Fruit fly (Drosophila melanogaster) whole organism, embryonic: Measurements from ENCODE around the gene CG31244.

Source experiments
- Blimp-1 ChIP-seq: fragments of 200-800 bp; sonication (Bioruptor generic); optimal IDR thresholded peaks from 3 replicates; lab custom pipeline; 2018; ENCODE audit warnings: missing biosample characterization, missing genetic modification characterization, mild to moderate bottlenecking, moderate library complexity, missing genetic modification reagents
- BtbVII ChIP-seq: fragments of 200-800 bp; sonication (Bioruptor generic); optimal IDR thresholded peaks from 3 replicates; lab custom pipeline; 2017; ENCODE audit warnings: missing biosample characterization, mild to moderate bottlenecking, missing genetic modification characterization
- CG1233 ChIP-seq: fragments of 200-800 bp; sonication (Bioruptor generic); optimal IDR thresholded peaks from 4 replicates; lab custom pipeline; 2018; ENCODE audit warnings: missing biosample characterization, mild to moderate bottlenecking, missing genetic modification characterization
- CG13424 ChIP-seq: fragments of 200-800 bp; sonication (Bioruptor generic); optimal IDR thresholded peaks from 2 replicates; lab custom pipeline; 2019; ENCODE audit warnings: missing biosample characterization, mild to moderate bottlenecking, missing genetic modification characterization, moderate library complexity
- CG14441 ChIP-seq: fragments of 200-800 bp; sonication (Bioruptor generic); IDR thresholded peaks from 2 replicates; pipeline ENCODE4 v1.3.6; 2022; ENCODE audit warnings: missing biosample characterization, missing genetic modification characterization
- CG15514 ChIP-seq: fragments of 200-800 bp; sonication (Bioruptor generic); optimal IDR thresholded peaks from 3 replicates; lab custom pipeline; 2017; ENCODE audit warnings: missing biosample characterization, missing genetic modification characterization, mild to moderate bottlenecking, moderate library complexity, missing genetic modification reagents
- CG15601 ChIP-seq: fragments of 200-800 bp; sonication (Bioruptor generic); optimal IDR thresholded peaks from 3 replicates; lab custom pipeline; 2019; ENCODE audit warnings: missing biosample characterization, mild to moderate bottlenecking, missing genetic modification characterization, moderate library complexity
- CG16813 ChIP-seq: fragments of 200-800 bp; sonication (Bioruptor generic); IDR thresholded peaks from 3 replicates; pipeline ENCODE4 v1.3.6; 2022; ENCODE audit warnings: missing biosample characterization, missing genetic modification characterization; ENCODE audit not compliant: partially characterized antibody
- CG17359 ChIP-seq: fragments of 200-800 bp; sonication (Bioruptor generic); optimal IDR thresholded peaks from 3 replicates; lab custom pipeline; 2018; ENCODE audit warnings: missing biosample characterization, mild to moderate bottlenecking, missing genetic modification characterization, moderate library complexity
- CG17912 ChIP-seq: fragments of 200-800 bp; sonication (Bioruptor generic); optimal IDR thresholded peaks from 2 replicates; lab custom pipeline; 2018; ENCODE audit warnings: missing biosample characterization, mild to moderate bottlenecking, missing genetic modification characterization
- CG30403 ChIP-seq: fragments of 200-800 bp; sonication (Bioruptor generic); optimal IDR thresholded peaks from 3 replicates; lab custom pipeline; 2016; ENCODE audit warnings: missing biosample characterization, missing genetic modification characterization
- CG31224 ChIP-seq: fragments of 200-800 bp; sonication (Bioruptor generic); IDR thresholded peaks from 2 replicates; pipeline ENCODE4 v1.3.6; 2022; ENCODE audit warnings: missing biosample characterization, missing genetic modification characterization
- CG32532 ChIP-seq: fragments of 200-800 bp; sonication (Bioruptor generic); IDR thresholded peaks from 2 replicates; pipeline ENCODE4 v1.3.6; 2022; ENCODE audit warnings: missing biosample characterization, missing genetic modification characterization
- CG33213 ChIP-seq: fragments of 200-800 bp; sonication (Bioruptor generic); optimal IDR thresholded peaks from 3 replicates; lab custom pipeline; 2016; ENCODE audit warnings: missing biosample characterization, missing genetic modification characterization
- CG34376 ChIP-seq: fragments of 200-800 bp; sonication (Bioruptor generic); optimal IDR thresholded peaks from 2 replicates; lab custom pipeline; 2018; ENCODE audit warnings: missing biosample characterization, mild to moderate bottlenecking, missing genetic modification characterization
- CG3726 ChIP-seq: fragments of 200-800 bp; sonication (Bioruptor generic); IDR thresholded peaks from 3 replicates; pipeline ENCODE4, ENCODE4 v1.3.6; 2022; ENCODE audit warnings: missing biosample characterization, missing genetic modification characterization
- CG4424 ChIP-seq: fragments of 200-800 bp; sonication (Bioruptor generic); optimal IDR thresholded peaks from 3 replicates; lab custom pipeline; 2016; ENCODE audit warnings: missing biosample characterization, missing genetic modification characterization
- CG4820 ChIP-seq: fragments of 200-800 bp; sonication (Bioruptor generic); optimal IDR thresholded peaks from 3 replicates; lab custom pipeline; 2016; ENCODE audit warnings: missing biosample characterization, missing genetic modification characterization
- CG6272 ChIP-seq: fragments of 200-800 bp; sonication (Bioruptor generic); IDR thresholded peaks from 2 replicates; pipeline ENCODE4 v1.3.6; 2022; ENCODE audit warnings: missing biosample characterization, missing genetic modification characterization
- Dbx ChIP-seq: fragments of 200-800 bp; sonication (Bioruptor generic); IDR thresholded peaks from 3 replicates; pipeline ENCODE4 v1.3.6; 2022; ENCODE audit warnings: missing biosample characterization, missing genetic modification characterization
- Deaf1 ChIP-seq: fragments of 200-800 bp; optimal IDR thresholded peaks from 3 replicates; lab custom pipeline; 2019; ENCODE audit warnings: missing biosample characterization, mild to moderate bottlenecking, missing genetic modification characterization, moderate library complexity
- H2.0 ChIP-seq: fragments of 200-800 bp; sonication (Bioruptor generic); IDR thresholded peaks from 2 replicates; pipeline ENCODE4 v1.3.6; 2022; ENCODE audit warnings: missing biosample characterization, missing genetic modification characterization
- Hr3 ChIP-seq: fragments of 200-800 bp; sonication (Bioruptor generic); optimal IDR thresholded peaks from 3 replicates; lab custom pipeline; 2016; ENCODE audit warnings: missing biosample characterization, missing genetic modification characterization
- Mrtf ChIP-seq: fragments of 200-800 bp; sonication (Bioruptor generic); IDR thresholded peaks from 3 replicates; pipeline ENCODE4 v1.3.6; 2022; ENCODE audit warnings: missing biosample characterization, missing genetic modification characterization
- Nf-YC ChIP-seq: fragments of 200-800 bp; optimal IDR thresholded peaks from 3 replicates; lab custom pipeline; 2019; ENCODE audit warnings: missing biosample characterization, mild to moderate bottlenecking, missing genetic modification characterization, moderate library complexity
- Sry-β ChIP-seq: fragments of 200-800 bp; sonication (Bioruptor generic); optimal IDR thresholded peaks from 2 replicates; lab custom pipeline; 2018; ENCODE audit warnings: missing biosample characterization, mild to moderate bottlenecking, missing genetic modification characterization, moderate library complexity
- Sry-δ ChIP-seq: fragments of 200-800 bp; sonication (Bioruptor generic); optimal IDR thresholded peaks from 2 replicates; lab custom pipeline; 2016; ENCODE audit warnings: missing biosample characterization, missing genetic modification characterization
- Trl ChIP-seq, 3 experiments: fragments of >200 bp in 2 of 3; fragments of 200-800 bp in 1 of 3; sonication (Bioruptor generic) in 1 of 3; optimal IDR thresholded peaks; 2 replicates in 1 of 3; 3 replicates in 2 of 3; lab custom pipeline; 2016 to 2017; ENCODE audit warnings: missing biosample characterization in 1 of 3, missing genetic modification characterization in 1 of 3
- amos ChIP-seq: fragments of 200-800 bp; sonication (Bioruptor generic); IDR thresholded peaks from 2 replicates; pipeline ENCODE4 v1.3.6; 2022; ENCODE audit warnings: missing biosample characterization, missing genetic modification characterization; ENCODE audit not compliant: partially characterized antibody
- ash1 ChIP-seq: fragments of 200-800 bp; sonication (Bioruptor generic); optimal IDR thresholded peaks from 2 replicates; lab custom pipeline; 2018; ENCODE audit warnings: missing biosample characterization, mild to moderate bottlenecking, missing genetic modification characterization
- ato ChIP-seq: fragments of 200-800 bp; sonication (Bioruptor generic); IDR thresholded peaks from 2 replicates; pipeline ENCODE4 v1.3.6; 2022; ENCODE audit warnings: missing biosample characterization, missing genetic modification characterization; ENCODE audit not compliant: partially characterized antibody
- btn ChIP-seq: fragments of 200-800 bp; sonication (Bioruptor generic); optimal IDR thresholded peaks from 2 replicates; lab custom pipeline; 2016; ENCODE audit warnings: missing biosample characterization, missing genetic modification characterization
- ci ChIP-seq: fragments of 200-800 bp; sonication (Bioruptor generic); IDR thresholded peaks from 3 replicates; pipeline ENCODE4 v1.3.6; 2022; ENCODE audit warnings: missing biosample characterization, missing genetic modification characterization
- crol ChIP-seq: fragments of 200-800 bp; sonication (Bioruptor generic); IDR thresholded peaks from 2 replicates; pipeline ENCODE4 v1.3.6; 2022; ENCODE audit warnings: missing biosample characterization, missing genetic modification characterization
- dmrt11E ChIP-seq: fragments of 200-800 bp; sonication (Bioruptor generic); optimal IDR thresholded peaks from 3 replicates; lab custom pipeline; 2018; ENCODE audit warnings: missing biosample characterization, mild to moderate bottlenecking, missing genetic modification characterization, moderate library complexity
- fd64A ChIP-seq: fragments of 200-800 bp; sonication (Bioruptor generic); optimal IDR thresholded peaks from 3 replicates; lab custom pipeline; 2018; ENCODE audit warnings: missing biosample characterization, mild to moderate bottlenecking, missing genetic modification characterization
- fu2 ChIP-seq: fragments of 200-800 bp; sonication (Bioruptor generic); optimal IDR thresholded peaks from 2 replicates; lab custom pipeline; 2016; ENCODE audit warnings: missing biosample characterization, missing genetic modification characterization
- her ChIP-seq: fragments of 200-800 bp; sonication (Bioruptor generic); optimal IDR thresholded peaks from 2 replicates; lab custom pipeline; 2016; ENCODE audit warnings: missing biosample characterization, missing genetic modification characterization
- nau ChIP-seq: fragments of 200-800 bp; sonication (Bioruptor generic); optimal IDR thresholded peaks from 3 replicates; lab custom pipeline; 2017; ENCODE audit warnings: missing biosample characterization, mild to moderate bottlenecking, missing genetic modification characterization, missing genetic modification reagents
- pho ChIP-seq: fragments of 200-800 bp; sonication (Bioruptor generic); optimal IDR thresholded peaks from 2 replicates; lab custom pipeline; 2016; ENCODE audit warnings: missing biosample characterization, missing genetic modification characterization
- pita ChIP-seq: fragments of 200-800 bp; sonication (Bioruptor generic); optimal IDR thresholded peaks from 2 replicates; lab custom pipeline; 2017; ENCODE audit warnings: missing biosample characterization, mild to moderate bottlenecking, missing genetic modification characterization
- row ChIP-seq: fragments of 200-800 bp; sonication (Bioruptor generic); IDR thresholded peaks from 3 replicates; pipeline ENCODE4 v1.3.6; 2022; ENCODE audit warnings: missing biosample characterization, missing genetic modification characterization
- scrt ChIP-seq: fragments of 200-800 bp; sonication (Bioruptor generic); optimal IDR thresholded peaks from 2 replicates; lab custom pipeline; 2018; ENCODE audit warnings: missing biosample characterization, mild to moderate bottlenecking, missing genetic modification characterization, moderate library complexity
- sens-2 ChIP-seq: fragments of 200-800 bp; sonication (Bioruptor generic); IDR thresholded peaks from 2 replicates; pipeline ENCODE4 v1.3.6; 2022; ENCODE audit warnings: missing biosample characterization, missing genetic modification characterization
- sisA ChIP-seq: fragments of 200-800 bp; sonication (Bioruptor generic); IDR thresholded peaks from 2 replicates; pipeline ENCODE4 v1.3.6; 2022; ENCODE audit warnings: missing biosample characterization, missing genetic modification characterization
- so ChIP-seq: fragments of 200-800 bp; sonication (Bioruptor generic); IDR thresholded peaks from 3 replicates; pipeline ENCODE4 v1.3.6; 2022; ENCODE audit warnings: missing biosample characterization, missing genetic modification characterization
- wek ChIP-seq: fragments of 200-800 bp; sonication (Bioruptor generic); optimal IDR thresholded peaks from 3 replicates; lab custom pipeline; 2018; ENCODE audit warnings: missing biosample characterization, mild to moderate bottlenecking, missing genetic modification characterization, moderate library complexity
- yki ChIP-seq: fragments of >200 bp; optimal IDR thresholded peaks from 3 replicates; lab custom pipeline; 2018
- z ChIP-seq: fragments of 200-800 bp; sonication (Bioruptor generic); IDR thresholded peaks from 3 replicates; pipeline ENCODE4 v1.3.6; 2022; ENCODE audit warnings: missing biosample characterization, missing genetic modification characterization

The CG31244 gene

dm6 chr3R:19398467-19398866 lies at the start of gene CG31244:
Gene CG31244, minus strand, starts transcription at chr3R:19398567.
- TF ChIP-seq CG13424 (tag; lab: Kevin White, UChicago) (no peak), Sry-β (GFP tag; lab: Kevin White, UChicago) (no peak), sens-2 (GFP tag; lab: Robert Waterston, UW) (no peak), CG15514 (no peak), Blimp-1 (GFP tag; lab: Kevin White, UChicago) (no peak), CG4424 (no peak)

DNA sequence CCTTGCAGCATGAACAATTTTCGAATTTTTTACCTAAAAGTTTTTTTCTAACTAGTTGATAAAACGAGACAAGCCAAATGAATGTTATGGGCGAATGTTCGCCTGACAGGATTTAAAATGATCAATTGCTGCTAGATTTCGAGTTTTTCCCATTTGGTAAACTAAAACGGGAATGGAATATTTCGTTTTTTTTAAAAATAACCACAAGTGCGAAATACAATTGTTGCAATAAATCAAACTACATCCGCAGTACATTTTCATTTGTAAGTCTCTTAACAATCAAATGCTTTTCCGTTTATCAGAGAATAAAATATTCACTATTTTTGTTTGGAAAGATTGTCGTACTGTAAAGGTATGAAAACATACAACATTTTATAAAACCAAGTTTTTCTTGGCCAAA lies 26.7 kb upstream of the CG31244 start, which contains the start of gene CG3517:
CG3517 (minus strand) TSS at position 101 of the 400 bp plus-strand sequence.
- TF ChIP-seq BtbVII (GFP tag; lab: Kevin White, UChicago) (no peak), CG33213 (GFP tag; lab: Kevin White, UChicago) (no peak), Sry-β (GFP tag; lab: Kevin White, UChicago) (no peak), CG1233 (GFP tag; lab: Kevin White, UChicago) (no peak), CG3726 (GFP tag; lab: Robert Waterston, UW) (no peak), scrt (no peak), btn (no peak), crol (GFP tag; lab: Robert Waterston, UW) (no peak), CG14441 (no peak), pita (GFP tag; lab: Kevin White, UChicago) (no peak), H2.0 (GFP tag; lab: Robert Waterston, UW) (no peak), dmrt11E (no peak), pho (GFP tag; lab: Kevin White, UChicago) (no peak), yki (lab: Kevin White, UChicago) (no peak), so (no peak), Mrtf (GFP tag; lab: Robert Waterston, UW) (no peak), amos (GFP tag; lab: Robert Waterston, UW) (no peak), CG16813 (GFP tag; lab: Robert Waterston, UW) (no peak)

- TF ChIP-seq Hr3 (GFP tag; lab: Kevin White, UChicago), result no peak
- no peak for TF ChIP-seq CG34376 (GFP tag; lab: Kevin White, UChicago)
- no peak for TF ChIP-seq CG4820 (GFP tag; lab: Kevin White, UChicago)
- peak; percentile 23 for TF ChIP-seq scrt
- TF ChIP-seq fd64A (GFP tag; lab: Kevin White, UChicago), result no peak
- TF ChIP-seq CG32532, result 0 out of 2 replicates have a peak, but pooled peaks have one; percentile 41
- TF ChIP-seq fu2 (GFP tag; lab: Kevin White, UChicago), result no peak
- TF ChIP-seq sisA (GFP tag; lab: Robert Waterston, UW), result 0 out of 2 replicates have a peak, but pooled peaks have one; percentile 5
- TF ChIP-seq row (GFP tag; lab: Robert Waterston, UW), result no peak
- no peak for TF ChIP-seq ato (GFP tag; lab: Robert Waterston, UW)
- no peak for TF ChIP-seq ash1
- TF ChIP-seq nau (GFP tag; lab: Kevin White, UChicago), result no peak
- peak; percentile 22; the same call in 1 of the 3 replicates for TF ChIP-seq ci
- TF ChIP-seq CG31224 (GFP tag; lab: Robert Waterston, UW), result peak; percentile 29; the same call in 1 of the 2 replicates
- TF ChIP-seq Nf-YC (tag; lab: Kevin White, UChicago), result no peak
- TF ChIP-seq wek, result no peak
- TF ChIP-seq CG17912 (GFP tag; lab: Kevin White, UChicago), result no peak
- no peak for TF ChIP-seq CG17359 (tag; lab: Kevin White, UChicago)
- no peak for TF ChIP-seq Dbx (GFP tag; lab: Robert Waterston, UW)
- peak; percentile 64 for TF ChIP-seq Deaf1 (tag; lab: Kevin White, UChicago)
- TF ChIP-seq CG6272 (GFP tag; lab: Robert Waterston, UW), result 0 out of 2 replicates have a peak, but pooled peaks have one; percentile 18
- TF ChIP-seq Sry-δ (GFP tag; lab: Kevin White, UChicago), result no peak
- TF ChIP-seq z, result peak; percentile 93
- TF ChIP-seq CG30403, result no peak
- no peak for TF ChIP-seq her (GFP tag; lab: Kevin White, UChicago)
- no peak for TF ChIP-seq CG15601 (tag; lab: Kevin White, UChicago)
- peak; percentile 5 to 9 for TF ChIP-seq Trl (optimal IDR thresholded peaks at IDR 0.05; lab: Kevin White, UChicago)
- TF ChIP-seq Trl (GFP tag; optimal IDR thresholded peaks at IDR 0.05; lab: Kevin White, UChicago), result no peak
These were observed 14.1 kb upstream of the CG31244 start, which contains the start of gene CG31221 for dm6 chr3R:19412434-19412833. Gene CG31221, plus strand, starts transcription at chr3R:19412689.
